Worm (Caenorhabditis elegans) whole organism, L2 larva: ENCODE measurements around the gene F54C4.4.

Experiments used
- ZK546.5 ChIP-seq: sonication (generic microtip); optimal IDR thresholded peaks from 2 replicates; lab custom pipeline; 2017; ENCODE audit warnings: missing biosample characterization, missing genetic modification characterization
- ceh-16 ChIP-seq: fragments of 150-350 bp; optimal IDR thresholded peaks from 2 replicates; lab custom pipeline; 2014; ENCODE audit warnings: missing biosample characterization, missing genetic modification characterization
- ceh-82 ChIP-seq: fragments of 150-350 bp; optimal IDR thresholded peaks from 2 replicates; lab custom pipeline; 2014; ENCODE audit warnings: missing biosample characterization, missing genetic modification characterization
- nhr-25 ChIP-seq: fragments of 150-350 bp; sonication (generic microtip); optimal IDR thresholded peaks from 3 replicates; lab custom pipeline; 2014; ENCODE audit warnings: missing biosample characterization, missing genetic modification characterization
- nhr-77 ChIP-seq: fragments of 150-350 bp; optimal IDR thresholded peaks from 2 replicates; lab custom pipeline; 2014; ENCODE audit warnings: missing biosample characterization, missing genetic modification characterization
- snpc-4 ChIP-seq: fragments of 150-350 bp; optimal IDR thresholded peaks from 2 replicates; lab custom pipeline; 2014; ENCODE audit warnings: missing biosample characterization, missing genetic modification characterization
- unc-62 ChIP-seq: fragments of 150-350 bp; optimal IDR thresholded peaks from 2 replicates; lab custom pipeline; 2014; ENCODE audit warnings: missing biosample characterization, missing genetic modification reagents, missing genetic modification characterization

- TF ChIP-seq ZK546.5 (tag; lab: Kevin White, UChicago) (no peak), ceh-16 (no peak), ceh-82 (tag; lab: Kevin White, UChicago) (no peak), nhr-25 (tag; lab: Kevin White, UChicago) (no peak), nhr-77 (tag; lab: Kevin White, UChicago) (no peak), unc-62 (GFP tag; lab: Kevin White, UChicago) (no peak), snpc-4 (tag; lab: Kevin White, UChicago) (no peak)
Measured at ce11 chrIII:53696-54095, 33.5 kb downstream of the F54C4.4 start.
